Worm (Caenorhabditis elegans): ENCODE measurements around the gene Y105C5B.20.

Y105C5B.20 gene

DNA sequence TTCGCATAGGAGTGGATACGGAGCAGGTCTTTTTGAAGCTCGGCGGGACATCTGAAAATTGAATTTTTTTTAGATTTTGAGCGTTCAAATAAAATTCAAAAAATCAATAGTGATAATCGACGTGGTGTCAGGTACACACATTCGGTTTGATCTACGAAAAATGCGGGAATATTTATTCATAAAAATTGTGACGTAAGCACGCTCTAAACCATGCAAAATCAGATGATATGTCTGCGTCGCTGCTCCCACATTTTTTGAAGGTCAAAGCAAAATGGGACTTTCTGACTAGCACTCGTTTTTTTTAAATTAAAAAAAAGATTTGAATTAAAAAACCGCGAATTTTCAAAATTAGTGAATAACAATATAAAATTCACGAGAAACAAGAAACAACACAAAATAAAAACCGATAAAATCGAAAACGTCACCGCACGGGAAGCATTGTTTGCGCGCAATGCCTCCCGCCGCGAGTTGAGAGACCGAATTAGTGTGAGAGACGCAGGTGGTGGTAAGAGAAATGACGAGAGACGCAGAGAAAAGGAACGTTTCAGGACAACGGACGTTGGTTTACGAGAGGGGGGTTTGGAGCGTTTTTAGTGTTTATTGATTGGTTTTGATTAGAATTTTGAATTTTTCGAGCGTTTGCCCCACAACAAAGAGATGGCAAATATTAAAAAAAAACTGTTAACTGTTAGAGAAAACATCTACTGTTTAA is 10.3 kb downstream of the Y105C5B.20 start, which contains the start of gene Y105C5B.19:
Gene Y105C5B.19 (minus strand): TSS at position 51 of the 712 bp plus-strand sequence.
- peak; percentile 64 for TF ChIP-seq ces-1 (GFP tag; optimal IDR thresholded peaks at IDR 0.05)
- peak; percentile 12 for TF ChIP-seq pha-4 (tag; optimal IDR thresholded peaks at IDR 0.05)
- TF ChIP-seq lin-13 (tag; optimal IDR thresholded peaks at IDR 0.05) = peak; percentile 62
- TF ChIP-seq mls-2 (tag; optimal IDR thresholded peaks at IDR 0.05) = no peak
- no peak for TF ChIP-seq snpc-4 (tag; optimal IDR thresholded peaks at IDR 0.05)
- TF ChIP-seq mep-1 (tag; optimal IDR thresholded peaks at IDR 0.05) = peak; percentile 38
- peak; percentile 8 for TF ChIP-seq zip-8 (tag; optimal IDR thresholded peaks at IDR 0.05)

DNA sequence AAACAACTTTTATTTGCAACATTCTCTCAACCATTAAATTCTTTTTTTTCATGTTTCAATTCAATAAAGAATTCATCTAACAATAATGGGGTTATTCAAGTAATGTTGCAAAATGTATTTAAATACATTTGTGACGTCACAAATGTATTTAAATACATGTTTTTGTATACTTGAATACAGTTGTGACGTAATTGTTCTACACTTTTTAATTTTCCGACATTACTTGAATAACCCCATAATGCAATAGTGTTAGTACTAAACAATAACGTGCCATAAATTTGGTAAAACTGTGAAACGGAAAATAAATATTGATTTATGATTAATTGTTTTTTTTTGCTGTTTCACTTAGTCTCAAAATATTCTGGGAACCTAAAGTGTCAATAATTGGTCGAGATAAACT is 14.8 kb downstream of the Y105C5B.20 start:
- peak; percentile 83 for TF ChIP-seq zip-8 (tag; optimal IDR thresholded peaks at IDR 0.05)

DNA sequence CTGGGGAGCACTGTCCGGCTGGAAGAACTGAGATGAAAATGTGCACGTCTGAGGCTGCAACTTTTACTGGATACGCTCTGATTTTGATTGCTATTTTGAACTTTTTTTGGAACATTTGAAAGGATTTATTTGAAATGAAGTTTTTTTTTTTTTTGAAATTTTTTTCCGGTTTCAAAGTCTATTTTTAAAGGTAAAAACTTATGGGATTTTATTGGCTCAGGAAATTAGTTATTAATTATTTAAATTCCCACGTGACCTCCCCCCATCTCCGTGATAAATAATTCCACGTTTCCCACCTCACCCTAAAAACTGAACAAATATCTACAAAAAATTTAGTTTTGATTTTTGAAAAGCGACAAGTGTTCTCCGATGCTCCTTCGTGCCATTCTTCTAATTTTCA is 30.1 kb downstream of the Y105C5B.20 start, which contains the start of gene Y105C5B.18:
Gene Y105C5B.18 (plus strand): TSS at position 301 of the 400 bp plus-strand sequence.
- TF ChIP-seq cnd-1 (tag; optimal IDR thresholded peaks at IDR 0.05) = no peak
- TF ChIP-seq lin-32 (GFP tag; optimal IDR thresholded peaks at IDR 0.05) = no peak
- no peak for TF ChIP-seq mab-5 (tag; optimal IDR thresholded peaks at IDR 0.05)
- TF ChIP-seq sptf-1 (tag; optimal IDR thresholded peaks at IDR 0.05) = no peak
- no peak for TF ChIP-seq snpc-4 (tag; optimal IDR thresholded peaks at IDR 0.05)
- no peak for TF ChIP-seq ham-2 (GFP tag; optimal IDR thresholded peaks at IDR 0.05)
- TF ChIP-seq nhr-76 (tag; optimal IDR thresholded peaks at IDR 0.05) = no peak
- TF ChIP-seq hlh-1 (tag; optimal IDR thresholded peaks at IDR 0.05) = no peak
- no peak for TF ChIP-seq flh-1 (GFP tag; optimal IDR thresholded peaks at IDR 0.05)
- TF ChIP-seq lsy-2 (tag; optimal IDR thresholded peaks at IDR 0.05) = no peak
- TF ChIP-seq mls-2 (tag; optimal IDR thresholded peaks at IDR 0.05) = no peak
- TF ChIP-seq unc-120 (tag; optimal IDR thresholded peaks at IDR 0.05; ENCODE audit: poor library complexity, severe bottlenecking) = no peak
- no peak for TF ChIP-seq sem-2 (GFP tag; optimal IDR thresholded peaks at IDR 0.05)
- TF ChIP-seq unc-39 (tag; optimal IDR thresholded peaks at IDR 0.05) = no peak
- no peak for TF ChIP-seq unc-62 (GFP tag; optimal IDR thresholded peaks at IDR 0.05)
- no peak for TF ChIP-seq nhr-2 (tag; optimal IDR thresholded peaks at IDR 0.05)

DNA sequence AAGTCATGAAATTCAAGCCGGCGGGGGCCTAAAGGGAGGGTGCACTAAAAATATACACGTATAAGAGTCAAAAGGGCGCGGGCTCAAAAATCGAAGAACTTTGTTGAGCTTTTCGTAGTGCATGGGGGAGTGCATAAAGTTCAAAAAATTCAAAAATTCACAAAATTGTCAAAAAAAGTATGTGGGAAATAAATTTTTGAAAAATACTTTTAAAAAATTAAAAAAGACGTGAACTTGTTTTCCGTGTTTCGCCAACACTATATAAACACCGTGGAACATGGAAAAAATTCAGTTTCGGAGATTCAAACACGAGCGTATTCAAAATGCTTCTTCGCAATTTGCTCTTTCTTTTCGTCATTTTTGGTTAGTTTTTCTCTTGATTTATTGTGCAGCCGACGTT is 31.6 kb downstream of the Y105C5B.20 start, which contains the start of gene Y105C5B.17:
Gene Y105C5B.17 (plus strand): TSS at position 301 of the 400 bp plus-strand sequence.
- no peak for TF ChIP-seq blmp-1 (tag; optimal IDR thresholded peaks at IDR 0.05)
- TF ChIP-seq nhr-28 (tag; optimal IDR thresholded peaks at IDR 0.05) = no peak

DNA sequence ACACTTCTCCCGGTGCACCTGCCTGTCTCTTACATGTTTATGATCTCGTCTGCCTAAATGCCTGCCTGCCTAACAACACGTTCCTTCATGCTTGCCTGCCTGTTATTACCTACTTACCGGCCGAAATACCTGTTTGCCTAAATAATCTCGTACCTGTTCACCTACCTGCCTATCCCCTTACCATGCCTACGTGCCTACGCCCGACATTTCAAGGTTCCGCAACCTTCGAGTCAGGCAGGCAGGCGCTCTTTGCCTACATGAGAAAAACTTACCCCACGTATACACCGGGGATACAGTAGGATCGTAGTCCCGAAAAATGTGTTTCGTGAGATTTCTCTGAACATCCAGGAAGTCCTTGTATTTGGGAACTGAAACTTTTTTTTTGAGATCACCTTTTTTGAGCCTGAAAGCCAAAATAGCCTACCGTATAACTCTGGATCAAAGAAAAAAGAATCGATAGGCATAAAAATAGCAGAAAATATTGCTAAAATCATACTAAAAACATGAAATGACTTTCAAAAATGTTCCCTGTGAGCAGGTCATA is 32.1 kb downstream of the Y105C5B.20 start, which contains the start of gene lgc-19:
Gene lgc-19 (minus strand): TSS at position 494 of the 544 bp plus-strand sequence.
- no peak for TF ChIP-seq unc-39 (tag; optimal IDR thresholded peaks at IDR 0.05)
- no peak for TF ChIP-seq ceh-83 (GFP tag; optimal IDR thresholded peaks at IDR 0.05)
- TF ChIP-seq flh-1 (GFP tag; optimal IDR thresholded peaks at IDR 0.05) = no peak
- no peak for TF ChIP-seq mab-5 (tag; optimal IDR thresholded peaks at IDR 0.05)
- no peak for TF ChIP-seq nhr-12 (tag; optimal IDR thresholded peaks at IDR 0.05)
- no peak for TF ChIP-seq nhr-2 (tag; optimal IDR thresholded peaks at IDR 0.05)
- TF ChIP-seq elt-1 (tag; optimal IDR thresholded peaks at IDR 0.05; ENCODE audit: borderline replicate concordance, insufficient read depth) = no peak
- no peak for TF ChIP-seq nhr-28 (tag; optimal IDR thresholded peaks at IDR 0.05)
- TF ChIP-seq sptf-1 (tag; optimal IDR thresholded peaks at IDR 0.05) = no peak
- TF ChIP-seq ham-2 (GFP tag; optimal IDR thresholded peaks at IDR 0.05) = no peak
- TF ChIP-seq unc-62 (GFP tag; optimal IDR thresholded peaks at IDR 0.05) = no peak
- TF ChIP-seq sem-2 (GFP tag; optimal IDR thresholded peaks at IDR 0.05) = no peak
- no peak for TF ChIP-seq ztf-11 (tag; optimal IDR thresholded peaks at IDR 0.05)
- TF ChIP-seq ces-1 (GFP tag; optimal IDR thresholded peaks at IDR 0.05) = no peak

DNA sequence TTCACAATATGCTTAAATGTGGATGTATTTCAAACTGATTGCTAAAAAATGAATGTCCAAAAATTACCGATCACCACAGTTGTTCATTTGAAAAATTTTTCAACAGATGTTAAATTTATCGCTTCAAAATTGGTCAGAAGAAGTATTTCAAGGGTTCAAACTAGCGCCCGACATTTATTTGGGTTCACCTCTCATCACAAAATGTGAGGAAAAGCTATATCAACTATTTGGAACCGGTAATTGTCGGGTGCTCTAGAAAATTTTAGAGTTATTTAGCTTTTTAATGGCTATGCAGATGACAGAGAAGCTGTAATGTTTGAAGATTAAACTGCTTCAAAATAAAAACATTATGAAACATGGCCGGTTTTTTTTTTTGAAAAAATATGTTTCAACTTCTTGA is 33.3 kb downstream of the Y105C5B.20 start:
- no peak for TF ChIP-seq unc-62 (GFP tag; optimal IDR thresholded peaks at IDR 0.05)
- no peak for TF ChIP-seq ceh-43 (GFP tag; optimal IDR thresholded peaks at IDR 0.05)
- no peak for TF ChIP-seq unc-120 (tag; optimal IDR thresholded peaks at IDR 0.05; ENCODE audit: poor library complexity, severe bottlenecking)
- no peak for TF ChIP-seq snpc-4 (tag; optimal IDR thresholded peaks at IDR 0.05)
- TF ChIP-seq lin-13 (tag; optimal IDR thresholded peaks at IDR 0.05) = no peak
- no peak for TF ChIP-seq zip-8 (tag; optimal IDR thresholded peaks at IDR 0.05)
- TF ChIP-seq mls-2 (tag; optimal IDR thresholded peaks at IDR 0.05) = no peak
- no peak for TF ChIP-seq unc-39 (tag; optimal IDR thresholded peaks at IDR 0.05)
- TF ChIP-seq hlh-1 (tag; optimal IDR thresholded peaks at IDR 0.05) = no peak
- TF ChIP-seq ceh-39 (tag; optimal IDR thresholded peaks at IDR 0.05) = no peak
- no peak for TF ChIP-seq flh-1 (GFP tag; optimal IDR thresholded peaks at IDR 0.05)
- no peak for TF ChIP-seq elt-3 (tag; optimal IDR thresholded peaks at IDR 0.05)
- no peak for TF ChIP-seq nhr-28 (tag; optimal IDR thresholded peaks at IDR 0.05)
- no peak for TF ChIP-seq mab-5 (tag; optimal IDR thresholded peaks at IDR 0.05)
- no peak for TF ChIP-seq ztf-11 (tag; optimal IDR thresholded peaks at IDR 0.05)

All from whole organism, mixed stage, embryonic.